Worm (Caenorhabditis elegans) whole organism, mixed stage, embryonic: ENCODE results near the gene dmsr-3.

Experiments
- M03D4.4 ChIP-seq: sonication (generic microtip); optimal IDR thresholded peaks from 2 replicates; lab custom pipeline; 2017; ENCODE audit warnings: mild to moderate bottlenecking, missing genetic modification characterization, missing compliant biosample characterization
- bed-3 ChIP-seq: fragments of 200-800 bp; sonication (Bioruptor generic); optimal IDR thresholded peaks from 3 replicates; lab custom pipeline; 2018; ENCODE audit warnings: mild to moderate bottlenecking, missing genetic modification characterization, moderate library complexity, missing compliant biosample characterization
- blmp-1 ChIP-seq: fragments of 150-350 bp; optimal IDR thresholded peaks from 2 replicates; lab custom pipeline; 2014; ENCODE audit warnings: missing biosample characterization, missing genetic modification characterization
- ceh-39 ChIP-seq: fragments of 150-350 bp; optimal IDR thresholded peaks from 2 replicates; lab custom pipeline; 2014; ENCODE audit warnings: missing biosample characterization, missing genetic modification characterization
- ceh-43 ChIP-seq: fragments of 200-800 bp; sonication (Bioruptor generic); optimal IDR thresholded peaks from 2 replicates; lab custom pipeline; 2018; ENCODE audit warnings: mild to moderate bottlenecking, missing genetic modification characterization, moderate library complexity, missing compliant biosample characterization
- ceh-83 ChIP-seq: fragments of 200-800 bp; sonication (Bioruptor generic); optimal IDR thresholded peaks from 2 replicates; lab custom pipeline; 2018; ENCODE audit warnings: mild to moderate bottlenecking, missing genetic modification characterization, missing compliant biosample characterization
- ces-1 ChIP-seq: fragments of 150-350 bp; optimal IDR thresholded peaks from 2 replicates; lab custom pipeline; 2014; ENCODE audit warnings: missing biosample characterization, missing genetic modification reagents, missing genetic modification characterization
- drap-1 ChIP-seq: fragments of 200-800 bp; sonication (Bioruptor generic); optimal IDR thresholded peaks from 3 replicates; lab custom pipeline; 2018; ENCODE audit warnings: mild to moderate bottlenecking, missing genetic modification characterization, missing compliant biosample characterization
- elt-1 ChIP-seq: sonication (generic microtip); optimal IDR thresholded peaks from 2 replicates; lab custom pipeline; 2017; ENCODE audit warnings: missing genetic modification characterization, mild to moderate bottlenecking, missing compliant biosample characterization, antibody characterized with exemption, moderate library complexity, borderline replicate concordance; ENCODE audit not compliant: insufficient read depth
- elt-3 ChIP-seq: fragments of 150-350 bp; optimal IDR thresholded peaks from 2 replicates; lab custom pipeline; 2014; ENCODE audit warnings: missing biosample characterization, missing genetic modification characterization
- flh-1 ChIP-seq: fragments of 200-800 bp; sonication (Bioruptor generic); optimal IDR thresholded peaks from 2 replicates; lab custom pipeline; 2018; ENCODE audit warnings: mild to moderate bottlenecking, missing genetic modification characterization, moderate library complexity, missing compliant biosample characterization
- hlh-1 ChIP-seq: fragments of 150-350 bp; optimal IDR thresholded peaks from 2 replicates; lab custom pipeline; 2014; ENCODE audit warnings: missing biosample characterization, missing genetic modification reagents, missing genetic modification characterization
- lin-32 ChIP-seq: fragments of 200-800 bp; sonication (Bioruptor generic); optimal IDR thresholded peaks from 2 replicates; lab custom pipeline; 2018; ENCODE audit warnings: mild to moderate bottlenecking, missing genetic modification characterization, missing compliant biosample characterization
- lsy-2 ChIP-seq: fragments of 150-350 bp; optimal IDR thresholded peaks from 2 replicates; lab custom pipeline; 2014; ENCODE audit warnings: missing biosample characterization, missing genetic modification characterization
- mab-5 ChIP-seq: fragments of 150-350 bp; optimal IDR thresholded peaks from 2 replicates; lab custom pipeline; 2014; ENCODE audit warnings: missing biosample characterization, missing genetic modification characterization
- mls-2 ChIP-seq: sonication (generic microtip); optimal IDR thresholded peaks from 2 replicates; lab custom pipeline; 2016; ENCODE audit warnings: mild to moderate bottlenecking, missing genetic modification characterization, moderate library complexity, missing compliant biosample characterization
- nhr-12 ChIP-seq: fragments of 150-350 bp; optimal IDR thresholded peaks from 2 replicates; lab custom pipeline; 2014; ENCODE audit warnings: missing biosample characterization, missing genetic modification characterization
- nhr-237 ChIP-seq: fragments of 150-350 bp; optimal IDR thresholded peaks from 2 replicates; lab custom pipeline; 2014; ENCODE audit warnings: missing biosample characterization, missing genetic modification characterization
- nhr-28 ChIP-seq: fragments of 150-350 bp; optimal IDR thresholded peaks from 2 replicates; lab custom pipeline; 2014; ENCODE audit warnings: missing biosample characterization, missing genetic modification characterization
- nhr-76 ChIP-seq: sonication (generic microtip); optimal IDR thresholded peaks from 2 replicates; lab custom pipeline; 2017; ENCODE audit warnings: missing biosample characterization, missing genetic modification characterization
- sem-2 ChIP-seq: fragments of 200-800 bp; sonication (Bioruptor generic); optimal IDR thresholded peaks from 2 replicates; lab custom pipeline; 2018; ENCODE audit warnings: mild to moderate bottlenecking, missing genetic modification characterization, missing compliant biosample characterization
- snpc-4 ChIP-seq: fragments of 150-350 bp; optimal IDR thresholded peaks from 2 replicates; lab custom pipeline; 2014; ENCODE audit warnings: missing biosample characterization, missing genetic modification characterization
- sptf-1 ChIP-seq: sonication (generic microtip); optimal IDR thresholded peaks from 2 replicates; lab custom pipeline; 2017; ENCODE audit warnings: mild to moderate bottlenecking, missing genetic modification characterization, moderate library complexity, missing compliant biosample characterization
- tbx-8 ChIP-seq: fragments of 200-800 bp; sonication (Bioruptor generic); optimal IDR thresholded peaks from 2 replicates; lab custom pipeline; 2018; ENCODE audit warnings: mild to moderate bottlenecking, missing genetic modification characterization, moderate library complexity, missing compliant biosample characterization
- unc-62 ChIP-seq: fragments of 150-350 bp; optimal IDR thresholded peaks from 2 replicates; lab custom pipeline; 2014; ENCODE audit warnings: missing biosample characterization, missing genetic modification reagents, missing genetic modification characterization
- zip-8 ChIP-seq: fragments of 150-350 bp; optimal IDR thresholded peaks from 2 replicates; lab custom pipeline; 2014; ENCODE audit warnings: missing biosample characterization, missing genetic modification characterization
- ztf-11 ChIP-seq: fragments of 150-350 bp; optimal IDR thresholded peaks from 2 replicates; lab custom pipeline; 2014; ENCODE audit warnings: missing biosample characterization, missing genetic modification characterization

dmsr-3 gene

DNA sequence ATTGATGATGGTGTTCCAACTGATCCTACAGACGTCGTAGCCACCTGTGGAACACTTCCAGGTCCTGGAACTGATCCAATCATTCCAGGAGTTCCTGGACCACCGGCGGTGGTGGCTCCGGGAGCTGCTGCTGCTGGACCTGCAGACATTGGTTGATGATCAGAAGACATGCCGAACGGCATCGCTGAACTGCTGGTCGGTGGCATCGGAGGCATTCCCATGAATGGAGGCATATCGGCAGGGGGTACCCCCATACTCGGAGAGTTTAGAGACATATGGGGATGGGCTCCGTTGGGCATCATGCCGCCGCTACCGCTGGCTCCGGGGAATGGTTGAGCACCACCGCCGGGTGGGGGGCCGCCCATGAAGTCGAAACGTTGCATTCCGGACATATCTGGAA, 30.7 kb downstream of the dmsr-3 start:
- peak; percentile 39 for TF ChIP-seq ceh-83 (GFP tag; lab: Kevin White, UChicago)
- no peak for TF ChIP-seq zip-8 (tag; lab: Kevin White, UChicago)
- TF ChIP-seq nhr-28 (tag; lab: Kevin White, UChicago): no peak

DNA sequence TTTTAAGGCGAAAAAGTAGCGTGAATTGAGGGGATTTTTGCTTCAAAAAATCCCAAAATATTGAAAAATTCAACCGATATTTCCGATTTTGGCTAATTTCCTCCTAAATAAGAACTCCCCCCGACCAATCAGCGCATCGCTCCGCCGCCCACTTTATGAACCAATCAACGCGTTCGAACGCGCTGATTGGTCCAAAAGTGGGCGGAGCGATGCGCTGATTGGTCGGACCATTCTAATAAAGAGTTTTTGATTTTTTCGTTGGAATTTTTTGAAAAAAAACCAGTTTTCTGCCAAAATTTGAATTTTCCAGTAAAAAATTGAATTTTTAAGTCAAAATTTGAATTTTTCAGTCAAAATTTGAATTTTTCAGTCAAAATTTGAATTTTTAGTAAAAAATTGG, 34.8 kb downstream of the dmsr-3 start:
- TF ChIP-seq nhr-76 (tag; lab: Kevin White, UChicago) (no peak), mls-2 (no peak), blmp-1 (no peak), unc-62 (GFP tag; lab: Kevin White, UChicago) (no peak), bed-3 (GFP tag; lab: Kevin White, UChicago) (no peak), lsy-2 (tag; lab: Kevin White, UChicago) (no peak), snpc-4 (no peak), hlh-1 (no peak), lin-32 (GFP tag; lab: Kevin White, UChicago) (no peak), tbx-8 (GFP tag; lab: Kevin White, UChicago) (no peak), flh-1 (GFP tag; lab: Kevin White, UChicago) (no peak), ces-1 (GFP tag; lab: Kevin White, UChicago) (no peak)

DNA sequence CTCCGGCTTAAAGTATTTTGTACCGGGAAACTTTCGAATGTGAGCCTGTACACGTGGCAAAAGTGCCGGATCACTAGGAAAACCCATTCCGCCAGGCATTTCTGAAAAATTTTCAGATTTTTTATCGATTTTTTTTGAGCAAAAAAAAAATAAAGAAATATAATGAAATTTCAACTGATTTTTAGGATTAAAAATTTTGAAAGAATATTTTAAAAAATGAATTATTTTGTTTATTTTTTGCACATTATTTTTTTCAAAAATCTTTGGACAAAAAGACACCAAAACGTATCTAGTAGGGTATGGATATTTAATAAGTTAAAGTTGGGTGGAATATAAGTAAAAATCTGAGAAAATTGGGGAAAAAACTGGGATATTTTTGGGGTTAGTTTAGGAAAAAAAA, 35.2 kb downstream of the dmsr-3 start, which contains the start of gene mac-1:
Gene mac-1 (minus strand): TSS at position 101 of the 400 bp plus-strand sequence.
- TF ChIP-seq nhr-76 (tag; lab: Kevin White, UChicago): no peak
- TF ChIP-seq drap-1 (GFP tag; lab: Kevin White, UChicago): no peak
- TF ChIP-seq tbx-8 (GFP tag; lab: Kevin White, UChicago): no peak
- TF ChIP-seq hlh-1: no peak
- no peak for TF ChIP-seq nhr-12 (tag; lab: Kevin White, UChicago)
- no peak for TF ChIP-seq sptf-1 (tag; lab: Kevin White, UChicago)
- no peak for TF ChIP-seq elt-3 (tag; lab: Kevin White, UChicago)
- no peak for TF ChIP-seq lsy-2 (tag; lab: Kevin White, UChicago)
- no peak for TF ChIP-seq mls-2
- TF ChIP-seq flh-1 (GFP tag; lab: Kevin White, UChicago): no peak
- no peak for TF ChIP-seq M03D4.4 (tag; lab: Kevin White, UChicago)
- TF ChIP-seq nhr-237 (tag; lab: Kevin White, UChicago): no peak
- TF ChIP-seq ztf-11 (tag; lab: Kevin White, UChicago): no peak
- no peak for TF ChIP-seq nhr-28 (tag; lab: Kevin White, UChicago)
- no peak for TF ChIP-seq elt-1 (tag; lab: Kevin White, UChicago)
- TF ChIP-seq zip-8 (tag; lab: Kevin White, UChicago): no peak

DNA sequence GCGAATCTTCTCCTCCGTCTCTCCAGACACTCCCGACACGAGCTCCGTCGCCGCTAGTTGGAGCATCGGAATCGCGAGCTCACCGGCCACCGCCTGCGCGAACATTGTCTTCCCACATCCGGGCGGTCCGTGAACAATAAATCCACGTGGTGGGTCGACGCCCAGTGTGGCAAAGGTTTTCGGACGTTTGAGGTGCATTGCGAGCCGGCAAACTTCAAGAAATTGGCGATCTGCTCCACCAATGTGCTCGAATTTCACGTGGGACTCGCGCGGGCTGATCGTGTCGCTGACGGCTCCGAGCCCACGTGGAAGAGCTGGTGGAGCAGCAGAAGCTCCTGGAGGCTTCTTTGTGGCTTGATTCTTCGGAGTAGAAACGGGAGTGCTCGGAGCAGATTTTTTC, 39.4 kb downstream of the dmsr-3 start:
- TF ChIP-seq mab-5 (tag; lab: Kevin White, UChicago) (no peak), flh-1 (GFP tag; lab: Kevin White, UChicago) (no peak), zip-8 (tag; lab: Kevin White, UChicago) (no peak), lin-32 (GFP tag; lab: Kevin White, UChicago) (no peak), ceh-43 (GFP tag; lab: Kevin White, UChicago) (no peak), hlh-1 (no peak), blmp-1 (no peak), sem-2 (GFP tag; lab: Kevin White, UChicago) (no peak)
- TF ChIP-seq, all 35 proteins: peak for 0

DNA sequence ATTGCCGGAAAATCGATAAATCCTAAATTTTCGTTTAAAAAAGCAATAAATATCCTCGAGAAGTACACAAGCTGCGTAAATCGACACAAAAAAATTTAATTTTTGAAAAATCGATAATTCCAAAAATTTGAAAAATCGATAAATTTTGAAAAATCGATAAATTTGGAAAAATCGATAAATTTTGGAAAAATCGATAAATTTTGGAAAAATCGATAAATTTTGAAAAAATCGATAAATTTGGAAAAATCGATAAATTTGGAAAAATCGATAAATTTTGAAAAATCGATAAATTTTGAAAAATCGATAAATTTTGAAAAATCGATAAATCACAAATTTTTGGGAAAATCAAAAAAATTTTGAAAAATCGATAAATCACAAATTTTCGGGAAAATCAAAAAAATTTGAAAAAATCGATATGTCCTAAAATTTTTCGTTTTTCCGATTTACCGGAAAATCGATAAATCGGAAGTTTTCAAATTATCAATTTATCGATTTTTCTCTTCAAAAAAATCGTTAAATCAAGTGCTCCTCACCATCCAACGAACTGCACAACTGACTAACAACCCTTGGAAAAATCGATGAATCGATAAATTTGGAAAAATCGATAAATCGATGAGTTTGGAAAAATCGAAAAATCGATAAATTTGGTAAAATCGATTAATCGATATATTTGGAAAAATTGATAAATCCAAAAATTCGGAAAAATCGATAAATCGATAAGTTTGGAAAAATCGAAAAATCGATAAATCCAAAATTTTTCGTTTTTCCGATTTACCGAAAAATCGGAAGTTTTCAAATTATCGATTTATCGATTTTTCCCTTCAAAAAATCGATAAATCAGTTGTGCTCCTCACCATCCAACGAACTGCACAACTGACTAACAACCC, 40.1 kb downstream of the dmsr-3 start:
- TF ChIP-seq ceh-39 (tag; lab: Kevin White, UChicago) (peak; percentile 90), mls-2 (no peak), sptf-1 (tag; lab: Kevin White, UChicago) (no peak), ces-1 (GFP tag; lab: Kevin White, UChicago) (peak; percentile 47)

DNA sequence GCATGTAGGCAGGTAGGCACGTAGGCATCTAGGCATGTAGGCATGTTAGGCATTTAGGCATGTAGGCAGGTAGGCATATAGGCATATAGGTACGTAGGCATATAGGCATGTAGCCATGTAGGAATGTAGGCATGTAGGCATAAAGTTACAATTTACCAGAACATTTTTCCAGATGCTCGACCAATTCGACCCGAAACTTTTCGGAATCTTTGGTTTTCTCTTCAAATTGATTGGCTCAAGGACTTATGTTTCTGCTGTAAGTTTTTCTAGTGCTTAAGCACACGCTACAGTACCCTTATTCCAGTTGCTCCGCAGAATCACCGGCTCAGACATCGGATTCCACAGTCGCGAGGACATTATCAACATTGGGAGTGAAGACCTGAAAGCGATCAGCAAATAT, 45.8 kb downstream of the dmsr-3 start:
- no peak for TF ChIP-seq nhr-76 (tag; lab: Kevin White, UChicago)
- no peak for TF ChIP-seq snpc-4
- peak; percentile 34 for TF ChIP-seq sptf-1 (tag; lab: Kevin White, UChicago)
